Worm (Caenorhabditis elegans) whole organism, L1 larva: Measurements from ENCODE around the gene ifd-2.

Experiments
- ama-1 ChIP-seq: fragments of 150-350 bp; optimal IDR thresholded peaks from 2 replicates; lab custom pipeline; 2014
- ceh-63 ChIP-seq: fragments of 200-800 bp; sonication (Bioruptor generic); optimal IDR thresholded peaks from 2 replicates; lab custom pipeline; 2018; ENCODE audit warnings: mild to moderate bottlenecking, missing genetic modification characterization, missing compliant biosample characterization
- ceh-88 ChIP-seq: fragments of 200-800 bp; sonication (Bioruptor generic); IDR thresholded peaks from 2 replicates; pipeline ENCODE4 v1.3.6; 2022; ENCODE audit warnings: missing genetic modification characterization, missing compliant biosample characterization
- egl-13 ChIP-seq: sonication (generic microtip); optimal IDR thresholded peaks from 2 replicates; lab custom pipeline; 2016; ENCODE audit warnings: missing genotype, missing genetic modification reagents, missing genetic modification characterization, missing compliant biosample characterization
- grh-1 ChIP-seq: fragments of 200-800 bp; sonication (Bioruptor generic); IDR thresholded peaks from 2 replicates; pipeline ENCODE4 v1.3.6; 2022; ENCODE audit warnings: missing genetic modification reagents, missing genetic modification characterization, missing compliant biosample characterization
- irx-1 ChIP-seq: sonication (generic microtip); optimal IDR thresholded peaks from 2 replicates; lab custom pipeline; 2016; ENCODE audit warnings: missing genetic modification characterization, missing compliant biosample characterization
- lin-13 ChIP-seq: fragments of 150-350 bp; optimal IDR thresholded peaks from 2 replicates; lab custom pipeline; 2014; ENCODE audit warnings: missing biosample characterization, missing genetic modification reagents, missing genetic modification characterization
- mep-1 ChIP-seq: fragments of 150-350 bp; optimal IDR thresholded peaks from 2 replicates; lab custom pipeline; 2014; ENCODE audit warnings: missing biosample characterization, missing genetic modification characterization
- nhr-12 ChIP-seq: sonication (generic microtip); optimal IDR thresholded peaks from 2 replicates; lab custom pipeline; 2017; ENCODE audit warnings: missing biosample characterization, missing genetic modification characterization
- zag-1 ChIP-seq: fragments of 150-350 bp; optimal IDR thresholded peaks from 2 replicates; lab custom pipeline; 2014; ENCODE audit warnings: missing biosample characterization, missing genetic modification characterization

DNA sequence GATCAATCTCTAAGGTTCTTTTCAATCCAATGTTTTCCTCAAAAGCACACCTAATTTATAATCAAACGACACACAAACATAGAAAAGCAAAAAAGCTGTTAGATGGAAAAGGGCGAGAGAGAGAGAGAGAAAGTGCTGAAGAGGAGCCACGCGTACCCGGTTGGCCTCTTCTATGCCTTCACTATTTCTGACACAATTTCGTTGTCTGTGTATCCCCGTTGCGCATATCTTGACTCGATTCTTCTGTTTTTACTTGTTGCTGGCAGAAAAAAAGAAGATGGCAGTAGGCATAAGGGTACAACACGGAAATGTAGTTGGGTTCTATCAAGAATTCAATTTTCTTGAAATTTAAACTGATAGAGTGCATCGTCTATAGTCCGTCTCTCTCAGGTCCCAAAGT lies 11.8 kb upstream of the ifd-2 start:
- TF ChIP-seq egl-13 (tag; lab: Kevin White, UChicago) (no peak), mep-1 (tag; lab: Kevin White, UChicago) (peak; percentile 75), lin-13 (GFP tag; lab: Kevin White, UChicago) (peak; percentile 15), ama-1 (lab: Kevin White, UChicago) (no peak), ceh-63 (no peak), irx-1 (tag; lab: Kevin White, UChicago) (peak; percentile 50), grh-1 (GFP tag; lab: Robert Waterston, UW) (no peak), nhr-12 (tag; lab: Kevin White, UChicago) (no peak), ceh-88 (GFP tag; lab: Robert Waterston, UW) (no peak), zag-1 (peak; percentile 25)
